Fruit fly (Drosophila melanogaster) whole organism, adult: Measurements from ENCODE around the gene Claspin.
A peak's percentile ranks its signal among the peaks of the same experiment; 100 is the strongest.

Source experiments
- CG12768 ChIP-seq: fragments of 200-800 bp; sonication (Bioruptor generic); optimal IDR thresholded peaks from 2 replicates; lab custom pipeline; 2017; ENCODE audit warnings: missing biosample characterization, missing genetic modification characterization, mild to moderate bottlenecking, moderate library complexity, missing genetic modification reagents
- CG5204 ChIP-seq: fragments of 200-800 bp; sonication (Bioruptor generic); optimal IDR thresholded peaks from 2 replicates; lab custom pipeline; 2016; ENCODE audit warnings: missing biosample characterization, missing genetic modification characterization
- CG7101 ChIP-seq: fragments of 200-800 bp; sonication (Bioruptor generic); optimal IDR thresholded peaks from 2 replicates; lab custom pipeline; 2018; ENCODE audit warnings: missing biosample characterization, mild to moderate bottlenecking, missing genetic modification characterization, moderate library complexity
- Crg-1 ChIP-seq: fragments of 200-800 bp; sonication (Bioruptor generic); optimal IDR thresholded peaks from 2 replicates; lab custom pipeline; 2016; ENCODE audit warnings: missing biosample characterization, missing genetic modification characterization
- pad ChIP-seq: fragments of 200-800 bp; sonication (Bioruptor generic); optimal IDR thresholded peaks from 3 replicates; lab custom pipeline; 2017; ENCODE audit warnings: missing biosample characterization, missing genetic modification characterization, mild to moderate bottlenecking, moderate library complexity, missing genetic modification reagents

- TF ChIP-seq CG12768 (GFP tag; lab: Kevin White, UChicago) = no peak
- TF ChIP-seq Crg-1 (GFP tag; lab: Kevin White, UChicago) = peak; percentile 8
- TF ChIP-seq CG5204 = peak; percentile 70
- TF ChIP-seq CG7101 (tag; lab: Kevin White, UChicago) = peak; percentile 78
- peak; percentile 13 for TF ChIP-seq pad
Measured at dm6 chr3L:4363887-4364794, 50.9 kb downstream of the Claspin start, which contains the start of the genes Cip4 and mRpS6.
